Worm (Caenorhabditis elegans): ENCODE data around the gene F55H2.7.

DNA sequence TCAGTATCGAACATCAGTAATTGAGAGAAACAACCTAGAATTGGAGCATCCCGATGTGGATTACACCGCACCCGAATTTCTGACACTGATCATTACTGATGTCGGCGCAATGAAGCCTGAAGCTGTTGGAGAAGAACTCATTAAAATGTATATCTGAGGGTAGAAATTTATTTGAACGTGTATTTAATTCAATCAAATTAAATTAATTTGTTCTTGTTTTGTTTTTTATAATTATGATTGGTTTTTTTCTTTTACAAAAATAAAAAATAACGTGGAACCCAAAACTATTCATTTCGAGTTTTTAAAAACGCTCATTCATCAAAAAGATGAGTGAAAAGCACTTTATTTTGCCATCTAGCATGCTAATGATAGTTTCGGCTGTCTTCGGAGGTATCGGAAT, 28.1 kb upstream of the F55H2.7 start, which contains the start of gene ZK1098.9:
- no peak for TF ChIP-seq mes-2 (tag; optimal IDR thresholded peaks at IDR 0.05; ENCODE audit: poor library complexity, severe bottlenecking)
- no peak for TF ChIP-seq unc-62 (GFP tag; optimal IDR thresholded peaks at IDR 0.05 in 1 of 2)
- no peak for TF ChIP-seq unc-62 (tag; optimal IDR thresholded peaks at IDR 0.05)

Data from whole organism, L4 larva.